Fruit fly (Drosophila melanogaster) S2 (cell line): ENCODE measurements around the gene sdt.

Experiments
- CG8478 ChIP-seq: fragments of >200 bp; optimal IDR thresholded peaks from 2 replicates; lab custom pipeline; 2018
- CTCF ChIP-seq, 2 experiments: fragments of >200 bp; optimal IDR thresholded peaks; 2 replicates each; lab custom pipeline; 2018

DNA sequence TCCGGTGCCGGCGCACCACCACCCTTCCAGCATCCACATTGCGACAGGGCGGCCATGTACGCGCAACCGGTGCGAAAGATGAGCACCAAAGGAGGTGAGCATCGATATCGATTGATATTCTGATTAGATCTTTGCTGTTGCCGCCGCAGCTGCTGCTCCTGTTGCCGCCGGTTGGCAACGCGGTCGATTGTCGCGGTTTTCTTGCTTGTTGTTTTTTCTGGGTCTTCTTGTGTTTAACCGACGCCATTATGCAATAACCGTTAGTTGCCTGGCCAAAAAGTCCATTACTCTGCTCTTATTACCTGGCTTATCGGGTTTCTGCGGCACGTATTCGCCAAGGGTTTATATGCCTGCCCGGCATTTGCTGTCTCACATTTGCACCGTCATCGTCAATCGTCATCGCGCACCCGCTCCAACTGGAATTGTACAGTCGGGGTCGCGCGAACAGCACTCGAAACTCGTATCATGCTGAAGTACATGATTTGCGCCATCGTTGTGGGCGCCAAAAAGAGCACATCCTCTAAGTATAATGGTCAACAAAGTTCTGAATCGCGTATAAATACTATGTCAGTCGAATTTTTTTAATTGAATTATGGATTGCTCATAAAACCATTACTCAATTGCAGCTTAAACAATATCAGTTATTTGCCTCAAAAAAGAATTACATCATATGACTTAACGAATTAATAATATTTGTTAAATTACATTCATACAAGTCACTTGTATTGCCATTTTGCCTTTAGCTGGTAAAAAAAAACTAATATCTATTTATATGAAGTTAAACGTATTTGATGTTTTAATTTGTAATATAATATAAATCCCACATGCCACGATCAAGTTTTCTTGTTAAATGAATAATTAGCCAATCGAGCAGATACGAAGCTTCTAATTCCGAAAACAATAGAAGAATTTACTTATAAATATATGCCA is 65.9 kb downstream of the sdt start, which contains the start of gene sni:
- TF ChIP-seq CTCF (optimal IDR thresholded peaks at IDR 0.05; lab: Kevin White, UChicago): no peak
- TF ChIP-seq CG8478 (lab: Kevin White, UChicago): no peak
